Fruit fly (Drosophila melanogaster) whole organism, embryonic: ENCODE results near the gene CG46313.

Experiments
- CG4360 ChIP-seq: fragments of 200-800 bp; sonication (Bioruptor generic); IDR thresholded peaks from 2 replicates; pipeline ENCODE4 v1.3.6; 2022; ENCODE audit warnings: missing biosample characterization, missing genetic modification characterization
- CG43689 ChIP-seq: fragments of 200-800 bp; sonication (Bioruptor generic); IDR thresholded peaks from 2 replicates; pipeline ENCODE4 v1.3.6; 2022; ENCODE audit warnings: missing biosample characterization, missing genetic modification characterization
- bigmax ChIP-seq: fragments of 200-800 bp; sonication (Bioruptor generic); optimal IDR thresholded peaks from 2 replicates; lab custom pipeline; 2018; ENCODE audit warnings: missing biosample characterization, mild to moderate bottlenecking, missing genetic modification characterization
- dmrt11E ChIP-seq: fragments of 200-800 bp; sonication (Bioruptor generic); optimal IDR thresholded peaks from 3 replicates; lab custom pipeline; 2018; ENCODE audit warnings: missing biosample characterization, mild to moderate bottlenecking, missing genetic modification characterization, moderate library complexity

dm6 chr3R:27023117-27023516 lies 44.8 kb downstream of the CG46313 start, which contains the start of gene CG6277:
- TF ChIP-seq CG4360 (GFP tag; lab: Robert Waterston, UW) (no peak), CG43689 (GFP tag; lab: Robert Waterston, UW) (no peak), bigmax (no peak), dmrt11E (no peak)
